Worm (Caenorhabditis elegans) whole organism, L2 larva: ENCODE results near the gene C06E1.7.

Source experiments
- C34F6.9 ChIP-seq: fragments of 150-350 bp; optimal IDR thresholded peaks from 2 replicates; lab custom pipeline; 2014; ENCODE audit warnings: missing biosample characterization, missing genetic modification characterization
- F13H6.1 ChIP-seq: sonication (generic microtip); optimal IDR thresholded peaks from 2 replicates; lab custom pipeline; 2016; ENCODE audit warnings: missing genetic modification characterization, missing compliant biosample characterization
- R02D3.7 ChIP-seq: fragments of 150-350 bp; optimal IDR thresholded peaks from 2 replicates; lab custom pipeline; 2014; ENCODE audit warnings: missing biosample characterization, missing genetic modification characterization
- Y55F3AM.14 ChIP-seq: fragments of 200-800 bp; sonication (Bioruptor generic); optimal IDR thresholded peaks from 2 replicates; lab custom pipeline; 2018; ENCODE audit warnings: mild to moderate bottlenecking, missing genetic modification characterization, missing compliant biosample characterization
- ZK546.5 ChIP-seq: sonication (generic microtip); optimal IDR thresholded peaks from 2 replicates; lab custom pipeline; 2017; ENCODE audit warnings: missing biosample characterization, missing genetic modification characterization
- alr-1 ChIP-seq: fragments of 150-350 bp; optimal IDR thresholded peaks from 2 replicates; lab custom pipeline; 2014; ENCODE audit warnings: missing biosample characterization, missing genetic modification characterization
- aly-2 ChIP-seq: fragments of 150-350 bp; optimal IDR thresholded peaks from 2 replicates; lab custom pipeline; 2014; ENCODE audit warnings: missing biosample characterization, missing genetic modification characterization
- ama-1 ChIP-seq: fragments of 150-350 bp; optimal IDR thresholded peaks from 2 replicates; lab custom pipeline; 2018; ENCODE audit warnings: inconsistent platforms
- ceh-16 ChIP-seq: fragments of 150-350 bp; optimal IDR thresholded peaks from 2 replicates; lab custom pipeline; 2014; ENCODE audit warnings: missing biosample characterization, missing genetic modification characterization
- ceh-82 ChIP-seq: fragments of 150-350 bp; optimal IDR thresholded peaks from 2 replicates; lab custom pipeline; 2014; ENCODE audit warnings: missing biosample characterization, missing genetic modification characterization
- egl-27 ChIP-seq: sonication (generic microtip); optimal IDR thresholded peaks from 3 replicates; lab custom pipeline; 2017; ENCODE audit warnings: missing biosample characterization, missing genetic modification reagents, missing genetic modification characterization
- elt-1 ChIP-seq: fragments of 150-350 bp; optimal IDR thresholded peaks from 2 replicates; lab custom pipeline; 2014; ENCODE audit warnings: missing biosample characterization, missing genetic modification characterization
- elt-3 ChIP-seq: sonication (generic microtip); optimal IDR thresholded peaks from 2 replicates; lab custom pipeline; 2017; ENCODE audit warnings: missing biosample characterization, missing genetic modification characterization
- fos-1 ChIP-seq: fragments of 150-350 bp; optimal IDR thresholded peaks from 2 replicates; lab custom pipeline; 2014; ENCODE audit warnings: missing biosample characterization, missing genetic modification characterization
- gmeb-1 ChIP-seq: fragments of 150-350 bp; optimal IDR thresholded peaks from 2 replicates; lab custom pipeline; 2014; ENCODE audit warnings: missing biosample characterization, missing genetic modification characterization
- lin-13 ChIP-seq: fragments of 150-350 bp; optimal IDR thresholded peaks from 2 replicates; lab custom pipeline; 2014; ENCODE audit warnings: missing biosample characterization, missing genetic modification reagents, missing genetic modification characterization
- lin-39 ChIP-seq: fragments of 150-350 bp; optimal IDR thresholded peaks from 2 replicates; lab custom pipeline; 2014; ENCODE audit warnings: missing biosample characterization, missing genetic modification reagents, missing genetic modification characterization
- lsy-2 ChIP-seq, 2 experiments: fragments of 150-350 bp in 1 of 2; sonication (generic microtip) in 1 of 2; optimal IDR thresholded peaks; 2 replicates each; lab custom pipeline; 2014 to 2017; ENCODE audit warnings: missing biosample characterization in 2 of 2, missing genetic modification characterization in 2 of 2
- mbf-1 ChIP-seq: sonication (generic microtip); optimal IDR thresholded peaks from 2 replicates; lab custom pipeline; 2017; ENCODE audit warnings: missing biosample characterization, missing genetic modification characterization
- mdl-1 ChIP-seq, 2 experiments: fragments of 150-350 bp in 1 of 2; sonication (generic microtip) in 1 of 2; optimal IDR thresholded peaks; 2 replicates each; lab custom pipeline; 2017; ENCODE audit warnings: missing biosample characterization in 2 of 2, missing genetic modification characterization in 2 of 2
- nhr-12 ChIP-seq: fragments of 150-350 bp; optimal IDR thresholded peaks from 2 replicates; lab custom pipeline; 2014; ENCODE audit warnings: missing biosample characterization, missing genetic modification characterization
- nhr-129 ChIP-seq: fragments of 150-350 bp; optimal IDR thresholded peaks from 2 replicates; lab custom pipeline; 2014; ENCODE audit warnings: missing biosample characterization, missing genetic modification characterization
- nhr-21 ChIP-seq: fragments of 150-350 bp; optimal IDR thresholded peaks from 2 replicates; lab custom pipeline; 2014; ENCODE audit warnings: missing biosample characterization, missing genetic modification characterization
- nhr-25 ChIP-seq: fragments of 150-350 bp; sonication (generic microtip); optimal IDR thresholded peaks from 3 replicates; lab custom pipeline; 2014; ENCODE audit warnings: missing biosample characterization, missing genetic modification characterization
- nhr-6 ChIP-seq: fragments of 150-350 bp; optimal IDR thresholded peaks from 2 replicates; lab custom pipeline; 2014; ENCODE audit warnings: missing biosample characterization, missing genetic modification characterization
- nhr-77 ChIP-seq: fragments of 150-350 bp; optimal IDR thresholded peaks from 2 replicates; lab custom pipeline; 2014; ENCODE audit warnings: missing biosample characterization, missing genetic modification characterization
- peb-1 ChIP-seq: fragments of 150-350 bp; optimal IDR thresholded peaks from 2 replicates; lab custom pipeline; 2014; ENCODE audit warnings: missing biosample characterization, missing genetic modification characterization
- sem-4 ChIP-seq: fragments of 150-350 bp; optimal IDR thresholded peaks from 2 replicates; lab custom pipeline; 2014; ENCODE audit warnings: missing biosample characterization, missing genetic modification reagents, missing genetic modification characterization
- sma-9 ChIP-seq, 2 experiments: fragments of 150-350 bp in 1 of 2; sonication (generic microtip) in 1 of 2; optimal IDR thresholded peaks; 2 replicates each; lab custom pipeline; 2014 to 2016; ENCODE audit warnings: missing genetic modification characterization in 2 of 2, mild to moderate bottlenecking in 1 of 2, missing biosample characterization in 1 of 2, missing compliant biosample characterization in 1 of 2, missing genetic modification reagents in 1 of 2, moderate library complexity in 1 of 2
- unc-39 ChIP-seq: fragments of 150-350 bp; optimal IDR thresholded peaks from 2 replicates; lab custom pipeline; 2014; ENCODE audit warnings: missing biosample characterization, missing genetic modification characterization
- unc-62 ChIP-seq: fragments of 150-350 bp; optimal IDR thresholded peaks from 2 replicates; lab custom pipeline; 2014; ENCODE audit warnings: missing biosample characterization, missing genetic modification reagents, missing genetic modification characterization
- zag-1 ChIP-seq: fragments of 150-350 bp; optimal IDR thresholded peaks from 2 replicates; lab custom pipeline; 2014; ENCODE audit warnings: missing biosample characterization, missing genetic modification characterization
- ztf-11 ChIP-seq: sonication (generic microtip); optimal IDR thresholded peaks from 2 replicates; lab custom pipeline; 2017; ENCODE audit warnings: missing biosample characterization, missing genetic modification characterization

C06E1.7 gene

DNA sequence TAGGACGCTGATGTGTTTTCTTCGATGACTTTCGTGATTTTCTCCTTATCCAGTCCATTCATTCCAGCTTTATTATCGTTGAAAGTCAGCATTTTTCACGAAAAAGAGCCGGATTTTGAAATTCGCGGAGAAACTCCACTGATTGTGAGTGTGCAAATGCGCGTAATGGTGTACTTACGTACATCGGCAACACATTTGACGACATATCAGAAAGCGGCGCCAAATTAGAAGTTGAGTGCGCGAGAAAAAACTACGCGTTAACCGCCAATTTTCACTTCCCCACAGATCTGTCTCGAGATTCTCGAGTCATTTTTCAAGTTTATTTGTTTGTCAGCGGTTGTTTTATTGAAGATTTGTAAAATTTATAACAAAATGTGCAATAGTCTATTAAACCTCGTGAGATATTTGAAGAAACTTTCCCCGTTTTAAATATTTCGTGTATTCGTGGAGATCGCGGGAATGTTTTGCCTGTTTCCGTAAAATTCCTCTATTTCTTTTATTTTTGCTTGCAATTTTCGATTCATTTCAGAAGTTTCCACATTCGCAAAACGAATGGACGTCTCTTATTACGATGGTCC is 35.0 kb upstream of the C06E1.7 start, which contains the start of the genes polk-1 and gpr-1:
TSS of gene polk-1 (minus strand) at position 186 of the 578 bp plus-strand sequence.
TSS of gene gpr-1 (plus strand) at position 528 of the 578 bp plus-strand sequence.
- peak; percentile 27 for TF ChIP-seq C34F6.9 (tag; lab: Kevin White, UChicago)
- peak; percentile 26 for TF ChIP-seq nhr-129 (tag; lab: Kevin White, UChicago)
- no peak for TF ChIP-seq mbf-1 (tag; lab: Kevin White, UChicago)
- TF ChIP-seq F13H6.1 (tag; lab: Kevin White, UChicago), result no peak
- no peak for TF ChIP-seq ceh-16 (tag; lab: Kevin White, UChicago)
- TF ChIP-seq lin-13 (GFP tag; lab: Kevin White, UChicago), result peak; percentile 72
- peak in 1 of 2 experiments; percentile 50 for TF ChIP-seq lsy-2 (tag; optimal IDR thresholded peaks at IDR 0.05; lab: Kevin White, UChicago)
- peak; percentile 67 for TF ChIP-seq gmeb-1

ce11 chrIII:8625125-8625524 is 31.6 kb upstream of the C06E1.7 start:
- no peak for TF ChIP-seq Y55F3AM.14 (GFP tag; lab: Kevin White, UChicago)
- no peak for TF ChIP-seq F13H6.1 (tag; lab: Kevin White, UChicago)
- TF ChIP-seq egl-27 (tag; lab: Kevin White, UChicago), result no peak
- no peak for TF ChIP-seq nhr-6 (tag; lab: Kevin White, UChicago)
- TF ChIP-seq sma-9 (GFP tag; optimal IDR thresholded peaks at IDR 0.05; lab: Kevin White, UChicago), result no peak
- no peak for TF ChIP-seq sma-9 (tag; optimal IDR thresholded peaks at IDR 0.05; lab: Kevin White, UChicago)
- TF ChIP-seq elt-3 (tag; lab: Kevin White, UChicago), result no peak
- no peak for TF ChIP-seq R02D3.7 (tag; lab: Kevin White, UChicago)
- TF ChIP-seq ceh-16 (tag; lab: Kevin White, UChicago), result no peak
- TF ChIP-seq mdl-1 (tag; optimal IDR thresholded peaks at IDR 0.05; lab: Kevin White, UChicago), result no peak

- TF ChIP-seq ztf-11 (tag; lab: Kevin White, UChicago), result no peak
These were observed 28.9 kb upstream of the C06E1.7 start, which contains the start of gene ceh-16 for ce11 chrIII:8622435-8622834. ceh-16 (plus strand) TSS chrIII:8622735.

DNA sequence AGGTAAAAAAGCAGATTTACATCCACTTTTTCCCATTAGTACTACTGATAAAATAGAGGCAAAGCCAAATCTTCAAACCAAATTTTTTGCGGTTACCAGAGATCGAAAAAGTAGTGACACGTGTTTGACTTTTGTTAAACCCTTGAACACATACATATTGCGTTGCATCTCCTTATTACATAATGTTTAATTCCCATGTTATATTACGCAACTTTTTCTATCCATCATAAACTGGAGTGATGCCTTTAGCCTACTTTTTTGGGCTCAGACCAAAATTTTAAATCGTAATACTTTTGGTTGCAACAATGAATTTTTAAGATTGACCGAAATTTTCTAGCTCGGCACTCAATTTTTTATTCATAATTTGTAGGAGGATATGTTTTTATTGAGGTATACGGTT is 28.5 kb upstream of the C06E1.7 start:
- TF ChIP-seq unc-62 (GFP tag; lab: Kevin White, UChicago) (no peak), mbf-1 (tag; lab: Kevin White, UChicago) (no peak), lin-39 (tag; lab: Kevin White, UChicago) (no peak), alr-1 (tag; lab: Kevin White, UChicago) (no peak), peb-1 (tag; lab: Kevin White, UChicago) (no peak), unc-39 (no peak)

DNA sequence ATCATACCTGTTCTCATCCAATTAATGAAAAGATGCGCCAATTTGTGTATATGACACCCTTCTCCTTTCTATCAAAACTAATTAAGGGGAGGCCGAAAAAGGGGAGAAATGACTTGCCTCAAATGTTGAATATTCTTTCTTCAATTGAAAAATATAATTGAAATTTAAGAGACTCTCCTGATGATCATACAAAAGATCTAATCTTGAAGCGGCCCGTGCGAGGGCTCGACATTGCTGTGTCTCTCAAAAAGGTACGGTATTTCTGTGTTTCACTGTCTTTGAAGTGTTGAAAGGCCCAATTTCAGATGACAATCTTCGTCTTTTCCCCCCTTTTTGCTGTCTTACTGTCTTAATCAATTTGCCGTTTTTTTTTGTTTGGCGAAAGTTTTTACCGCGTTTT is 27.5 kb upstream of the C06E1.7 start:
- no peak for TF ChIP-seq lin-13 (GFP tag; lab: Kevin White, UChicago)
- no peak for TF ChIP-seq R02D3.7 (tag; lab: Kevin White, UChicago)
- TF ChIP-seq nhr-25, result peak; percentile 58
- TF ChIP-seq lsy-2 (tag; optimal IDR thresholded peaks at IDR 0.05; lab: Kevin White, UChicago), result peak in 1 of 2 experiments; percentile 14

- TF ChIP-seq fos-1 (tag; lab: Kevin White, UChicago) (no peak), alr-1 (tag; lab: Kevin White, UChicago) (no peak), elt-1 (tag; lab: Kevin White, UChicago) (no peak), sem-4 (no peak), unc-39 (no peak), egl-27 (tag; lab: Kevin White, UChicago) (no peak)
These were observed 26.7 kb upstream of the C06E1.7 start for ce11 chrIII:8620259-8620658.

- TF ChIP-seq ceh-82 (tag; lab: Kevin White, UChicago) (no peak), nhr-6 (tag; lab: Kevin White, UChicago) (no peak), ama-1 (lab: Kevin White, UChicago) (no peak), nhr-21 (tag; lab: Kevin White, UChicago) (no peak), ZK546.5 (tag; lab: Kevin White, UChicago) (no peak), zag-1 (no peak), egl-27 (tag; lab: Kevin White, UChicago) (no peak), Y55F3AM.14 (GFP tag; lab: Kevin White, UChicago) (no peak), ceh-16 (tag; lab: Kevin White, UChicago) (no peak), mdl-1 (tag; optimal IDR thresholded peaks at IDR 0.05; lab: Kevin White, UChicago) (no peak), aly-2 (tag; lab: Kevin White, UChicago) (no peak), unc-62 (GFP tag; lab: Kevin White, UChicago) (no peak), peb-1 (tag; lab: Kevin White, UChicago) (no peak), nhr-77 (tag; lab: Kevin White, UChicago) (no peak), nhr-12 (tag; lab: Kevin White, UChicago) (no peak)
- TF ChIP-seq, all 48 proteins: peak for 0
These were observed 25.0 kb upstream of the C06E1.7 start, which contains the start of gene C13G5.2 for ce11 chrIII:8618412-8618960. C13G5.2 (minus strand) TSS chrIII:8618462.
